Fruit fly (Drosophila melanogaster): Measurements from ENCODE around the gene Smu1.

DNA sequence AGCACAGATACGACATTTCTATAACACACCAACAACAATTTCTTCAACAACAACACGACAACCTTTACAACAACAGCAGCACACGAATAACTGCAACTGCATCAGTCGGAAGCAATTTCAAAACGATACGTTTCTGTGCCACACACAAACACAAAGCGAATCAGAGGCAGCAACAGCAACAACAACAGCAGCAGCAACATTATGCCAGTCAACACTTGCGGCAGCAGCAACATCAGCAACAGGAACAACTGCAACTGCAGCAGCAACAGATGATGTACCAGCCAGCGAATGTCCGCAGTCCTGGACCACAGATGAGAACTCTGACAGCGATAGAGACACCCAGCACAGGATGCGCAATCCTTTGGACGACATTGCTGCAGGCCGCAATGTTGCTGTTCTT, 33.8 kb downstream of the Smu1 start:
- no peak for TF ChIP-seq CG8478 (optimal IDR thresholded peaks at IDR 0.05)
- TF ChIP-seq CTCF (optimal IDR thresholded peaks at IDR 0.05): no peak

Data from S2 (cell line).